Worm (Caenorhabditis elegans) whole organism, L2 larva: Measurements from ENCODE around the gene sfxn-1.4.

Experiments
- C34F6.9 ChIP-seq: fragments of 150-350 bp; optimal IDR thresholded peaks from 2 replicates; lab custom pipeline; 2014; ENCODE audit warnings: missing biosample characterization, missing genetic modification characterization
- F13H6.1 ChIP-seq: sonication (generic microtip); optimal IDR thresholded peaks from 2 replicates; lab custom pipeline; 2016; ENCODE audit warnings: missing genetic modification characterization, missing compliant biosample characterization
- ZK546.5 ChIP-seq: sonication (generic microtip); optimal IDR thresholded peaks from 2 replicates; lab custom pipeline; 2017; ENCODE audit warnings: missing biosample characterization, missing genetic modification characterization
- alr-1 ChIP-seq: fragments of 150-350 bp; optimal IDR thresholded peaks from 2 replicates; lab custom pipeline; 2014; ENCODE audit warnings: missing biosample characterization, missing genetic modification characterization
- ama-1 ChIP-seq: fragments of 150-350 bp; optimal IDR thresholded peaks from 2 replicates; lab custom pipeline; 2018; ENCODE audit warnings: inconsistent platforms
- blmp-1 ChIP-seq: sonication (generic microtip); optimal IDR thresholded peaks from 2 replicates; lab custom pipeline; 2017; ENCODE audit warnings: missing genetic modification characterization, mild to moderate bottlenecking, missing compliant biosample characterization, antibody characterized with exemption, moderate library complexity; ENCODE audit not compliant: insufficient read depth
- ceh-82 ChIP-seq: fragments of 150-350 bp; optimal IDR thresholded peaks from 2 replicates; lab custom pipeline; 2014; ENCODE audit warnings: missing biosample characterization, missing genetic modification characterization
- crh-2 ChIP-seq: sonication (generic microtip); optimal IDR thresholded peaks from 2 replicates; lab custom pipeline; 2017; ENCODE audit warnings: missing biosample characterization, missing genetic modification characterization
- egl-27 ChIP-seq: sonication (generic microtip); optimal IDR thresholded peaks from 3 replicates; lab custom pipeline; 2017; ENCODE audit warnings: missing biosample characterization, missing genetic modification reagents, missing genetic modification characterization
- fos-1 ChIP-seq: fragments of 150-350 bp; optimal IDR thresholded peaks from 2 replicates; lab custom pipeline; 2014; ENCODE audit warnings: missing biosample characterization, missing genetic modification characterization
- lin-13 ChIP-seq: fragments of 150-350 bp; optimal IDR thresholded peaks from 2 replicates; lab custom pipeline; 2014; ENCODE audit warnings: missing biosample characterization, missing genetic modification reagents, missing genetic modification characterization
- lsy-2 ChIP-seq, 2 experiments: fragments of 150-350 bp in 1 of 2; sonication (generic microtip) in 1 of 2; optimal IDR thresholded peaks; 2 replicates each; lab custom pipeline; 2014 to 2017; ENCODE audit warnings: missing biosample characterization in 2 of 2, missing genetic modification characterization in 2 of 2
- mdl-1 ChIP-seq, 2 experiments: fragments of 150-350 bp in 1 of 2; sonication (generic microtip) in 1 of 2; optimal IDR thresholded peaks; 2 replicates each; lab custom pipeline; 2017; ENCODE audit warnings: missing biosample characterization in 2 of 2, missing genetic modification characterization in 2 of 2
- nhr-10 ChIP-seq: sonication (generic microtip); optimal IDR thresholded peaks from 2 replicates; lab custom pipeline; 2017; ENCODE audit warnings: missing biosample characterization, missing genetic modification characterization
- nhr-129 ChIP-seq: fragments of 150-350 bp; optimal IDR thresholded peaks from 2 replicates; lab custom pipeline; 2014; ENCODE audit warnings: missing biosample characterization, missing genetic modification characterization
- nhr-21 ChIP-seq: fragments of 150-350 bp; optimal IDR thresholded peaks from 2 replicates; lab custom pipeline; 2014; ENCODE audit warnings: missing biosample characterization, missing genetic modification characterization
- nhr-237 ChIP-seq: fragments of 150-350 bp; optimal IDR thresholded peaks from 2 replicates; lab custom pipeline; 2014; ENCODE audit warnings: missing biosample characterization, missing genetic modification characterization
- nhr-25 ChIP-seq: fragments of 150-350 bp; sonication (generic microtip); optimal IDR thresholded peaks from 3 replicates; lab custom pipeline; 2014; ENCODE audit warnings: missing biosample characterization, missing genetic modification characterization
- nhr-6 ChIP-seq: fragments of 150-350 bp; optimal IDR thresholded peaks from 2 replicates; lab custom pipeline; 2014; ENCODE audit warnings: missing biosample characterization, missing genetic modification characterization
- nhr-77 ChIP-seq: fragments of 150-350 bp; optimal IDR thresholded peaks from 2 replicates; lab custom pipeline; 2014; ENCODE audit warnings: missing biosample characterization, missing genetic modification characterization
- sma-3 ChIP-seq: sonication (generic microtip); optimal IDR thresholded peaks from 2 replicates; lab custom pipeline; 2016; ENCODE audit warnings: missing genetic modification reagents, missing genetic modification characterization, missing compliant biosample characterization
- sma-9 ChIP-seq, 2 experiments: fragments of 150-350 bp in 1 of 2; sonication (generic microtip) in 1 of 2; optimal IDR thresholded peaks; 2 replicates each; lab custom pipeline; 2014 to 2016; ENCODE audit warnings: missing genetic modification characterization in 2 of 2, mild to moderate bottlenecking in 1 of 2, missing biosample characterization in 1 of 2, missing compliant biosample characterization in 1 of 2, missing genetic modification reagents in 1 of 2, moderate library complexity in 1 of 2
- snpc-4 ChIP-seq: fragments of 150-350 bp; optimal IDR thresholded peaks from 2 replicates; lab custom pipeline; 2014; ENCODE audit warnings: missing biosample characterization, missing genetic modification characterization
- unc-55 ChIP-seq: fragments of 150-350 bp; sonication (generic microtip); optimal IDR thresholded peaks from 3 replicates; lab custom pipeline; 2014; ENCODE audit warnings: missing biosample characterization, missing genetic modification reagents, missing genetic modification characterization
- ztf-1 ChIP-seq: fragments of 200-800 bp; sonication (Bioruptor generic); conservative IDR thresholded peaks from 2 replicates; pipeline ENCODE4 v1.3.6; 2022; ENCODE audit warnings: missing genetic modification characterization, missing compliant biosample characterization
- ztf-11 ChIP-seq: sonication (generic microtip); optimal IDR thresholded peaks from 2 replicates; lab custom pipeline; 2017; ENCODE audit warnings: missing biosample characterization, missing genetic modification characterization

sfxn-1.4 gene

ce11 chrII:11633509-11633908 lies 47.5 kb downstream of the sfxn-1.4 start, which contains the start of gene din-1:
din-1 (minus strand) TSS chrII:11633609.
- TF ChIP-seq nhr-25 (no peak), nhr-6 (tag; lab: Kevin White, UChicago) (no peak), nhr-77 (tag; lab: Kevin White, UChicago) (no peak), nhr-21 (no peak), lin-13 (GFP tag; lab: Kevin White, UChicago) (no peak), egl-27 (tag; lab: Kevin White, UChicago) (no peak), nhr-10 (tag; lab: Kevin White, UChicago) (no peak), nhr-237 (tag; lab: Kevin White, UChicago) (no peak), fos-1 (no peak), lsy-2 (tag; optimal IDR thresholded peaks at IDR 0.05; lab: Kevin White, UChicago) (no peak), ceh-82 (tag; lab: Kevin White, UChicago) (no peak)

- peak in 1 of 2 experiments; percentile 41 for TF ChIP-seq lsy-2 (tag; optimal IDR thresholded peaks at IDR 0.05; lab: Kevin White, UChicago)
- TF ChIP-seq nhr-25 = peak; percentile 47
- no peak for TF ChIP-seq ZK546.5 (tag; lab: Kevin White, UChicago)
- TF ChIP-seq sma-9 (GFP tag; optimal IDR thresholded peaks at IDR 0.05; lab: Kevin White, UChicago) = peak; percentile 77
- TF ChIP-seq sma-9 (tag; optimal IDR thresholded peaks at IDR 0.05; lab: Kevin White, UChicago) = no peak
- peak; percentile 61 for TF ChIP-seq C34F6.9
- peak; percentile 67 for TF ChIP-seq F13H6.1 (tag; lab: Kevin White, UChicago)
- TF ChIP-seq ceh-82 (tag; lab: Kevin White, UChicago) = no peak
- TF ChIP-seq crh-2 (tag; lab: Kevin White, UChicago) = peak; percentile 38
- TF ChIP-seq egl-27 (tag; lab: Kevin White, UChicago) = peak; percentile 41
- TF ChIP-seq nhr-21 = peak; percentile 43
- peak; percentile 80 for TF ChIP-seq nhr-129
- TF ChIP-seq mdl-1 (tag; optimal IDR thresholded peaks at IDR 0.05; lab: Kevin White, UChicago) = peak; percentile 5 to 27
- peak; percentile 44 for TF ChIP-seq blmp-1 (tag; lab: Kevin White, UChicago)
- TF ChIP-seq unc-55 (GFP tag; lab: Kevin White, UChicago) = peak; percentile 54
- no peak for TF ChIP-seq snpc-4 (tag; lab: Kevin White, UChicago)
- peak; percentile 15 for TF ChIP-seq sma-3 (GFP tag; lab: Kevin White, UChicago)
- no peak for TF ChIP-seq ama-1
- TF ChIP-seq alr-1 (tag; lab: Kevin White, UChicago) = no peak
- TF ChIP-seq lin-13 (GFP tag; lab: Kevin White, UChicago) = peak; percentile 15
- TF ChIP-seq fos-1 = peak; percentile 50
- TF ChIP-seq, all 48 proteins: peak for 15
Observed at ce11 chrII:11632689-11633088, 48.3 kb downstream of the sfxn-1.4 start.

ce11 chrII:11629957-11630356 lies 51.1 kb downstream of the sfxn-1.4 start:
- TF ChIP-seq ztf-11 (tag; lab: Kevin White, UChicago) (no peak), unc-55 (GFP tag; lab: Kevin White, UChicago) (peak; percentile 21), ztf-1 (GFP tag; lab: Robert Waterston, UW) (no peak), C34F6.9 (peak; percentile 11), F13H6.1 (tag; lab: Kevin White, UChicago) (peak; percentile 35)
